Fruit fly (Drosophila melanogaster) whole organism, embryonic: ENCODE results near the gene CG15330.

Source experiments
- Atf-2 ChIP-seq: fragments of 200-800 bp; sonication (Bioruptor generic); optimal IDR thresholded peaks from 2 replicates; lab custom pipeline; 2016; ENCODE audit warnings: missing biosample characterization, missing genetic modification characterization
- Blimp-1 ChIP-seq: fragments of 200-800 bp; sonication (Bioruptor generic); optimal IDR thresholded peaks from 3 replicates; lab custom pipeline; 2018; ENCODE audit warnings: missing biosample characterization, missing genetic modification characterization, mild to moderate bottlenecking, moderate library complexity, missing genetic modification reagents
- BtbVII ChIP-seq: fragments of 200-800 bp; sonication (Bioruptor generic); optimal IDR thresholded peaks from 3 replicates; lab custom pipeline; 2017; ENCODE audit warnings: missing biosample characterization, mild to moderate bottlenecking, missing genetic modification characterization
- C15 ChIP-seq: fragments of 200-800 bp; sonication (Bioruptor generic); IDR thresholded peaks from 3 replicates; pipeline ENCODE4 v1.3.6; 2022; ENCODE audit warnings: missing biosample characterization, missing genetic modification characterization
- CG10274 ChIP-seq: fragments of 200-800 bp; sonication (Bioruptor generic); optimal IDR thresholded peaks from 3 replicates; lab custom pipeline; 2017; ENCODE audit warnings: missing biosample characterization, mild to moderate bottlenecking, missing genetic modification characterization
- CG10431 ChIP-seq: fragments of 200-800 bp; sonication (Bioruptor generic); optimal IDR thresholded peaks from 3 replicates; lab custom pipeline; 2018; ENCODE audit warnings: missing biosample characterization, mild to moderate bottlenecking, missing genetic modification characterization
- CG11085 ChIP-seq: fragments of 200-800 bp; sonication (Bioruptor generic); IDR thresholded peaks from 2 replicates; pipeline ENCODE4 v1.3.6; 2022; ENCODE audit warnings: missing biosample characterization, missing genetic modification characterization
- CG11504 ChIP-seq: fragments of 200-800 bp; sonication (Bioruptor generic); optimal IDR thresholded peaks from 3 replicates; lab custom pipeline; 2019; ENCODE audit warnings: missing biosample characterization, mild to moderate bottlenecking, missing genetic modification characterization, moderate library complexity
- CG12299 ChIP-seq: fragments of 200-800 bp; sonication (Bioruptor generic); optimal IDR thresholded peaks from 2 replicates; lab custom pipeline; 2018; ENCODE audit warnings: missing biosample characterization, mild to moderate bottlenecking, missing genetic modification characterization
- CG12942 ChIP-seq: fragments of 200-800 bp; sonication (Bioruptor generic); optimal IDR thresholded peaks from 3 replicates; lab custom pipeline; 2016; ENCODE audit warnings: missing biosample characterization, missing genetic modification characterization
- CG13296 ChIP-seq: fragments of 200-800 bp; sonication (Bioruptor generic); optimal IDR thresholded peaks from 3 replicates; lab custom pipeline; 2018; ENCODE audit warnings: missing biosample characterization, mild to moderate bottlenecking, missing genetic modification characterization
- CG13894 ChIP-seq: fragments of 200-800 bp; sonication (Bioruptor generic); optimal IDR thresholded peaks from 3 replicates; lab custom pipeline; 2018; ENCODE audit warnings: missing biosample characterization, mild to moderate bottlenecking, missing genetic modification characterization, moderate library complexity
- CG17328 ChIP-seq: fragments of 200-800 bp; sonication (Bioruptor generic); IDR thresholded peaks from 2 replicates; pipeline ENCODE4 v1.3.6; 2022; ENCODE audit warnings: missing biosample characterization, missing genetic modification characterization
- CG17568 ChIP-seq: fragments of 200-800 bp; sonication (Bioruptor generic); optimal IDR thresholded peaks from 2 replicates; lab custom pipeline; 2018; ENCODE audit warnings: missing biosample characterization, mild to moderate bottlenecking, missing genetic modification characterization, moderate library complexity
- CG33213 ChIP-seq: fragments of 200-800 bp; sonication (Bioruptor generic); optimal IDR thresholded peaks from 3 replicates; lab custom pipeline; 2016; ENCODE audit warnings: missing biosample characterization, missing genetic modification characterization
- CG43689 ChIP-seq: fragments of 200-800 bp; sonication (Bioruptor generic); IDR thresholded peaks from 2 replicates; pipeline ENCODE4 v1.3.6; 2022; ENCODE audit warnings: missing biosample characterization, missing genetic modification characterization
- CG5180 ChIP-seq: fragments of 200-800 bp; sonication (Bioruptor generic); optimal IDR thresholded peaks from 3 replicates; lab custom pipeline; 2017; ENCODE audit warnings: missing biosample characterization, missing genetic modification characterization, mild to moderate bottlenecking, moderate library complexity, missing genetic modification reagents
- CG6813 ChIP-seq: fragments of 200-800 bp; sonication (Bioruptor generic); optimal IDR thresholded peaks from 2 replicates; lab custom pipeline; 2017; ENCODE audit warnings: missing biosample characterization, missing genetic modification characterization, mild to moderate bottlenecking, moderate library complexity, missing genetic modification reagents
- CG8478 ChIP-seq: fragments of >200 bp; optimal IDR thresholded peaks from 2 replicates; lab custom pipeline; 2018
- CrebB ChIP-seq: fragments of 200-800 bp; sonication (Bioruptor generic); optimal IDR thresholded peaks from 3 replicates; lab custom pipeline; 2018; ENCODE audit warnings: missing biosample characterization, mild to moderate bottlenecking, missing genetic modification characterization
- D19B ChIP-seq: fragments of 200-800 bp; sonication (Bioruptor generic); optimal IDR thresholded peaks from 2 replicates; lab custom pipeline; 2017; ENCODE audit warnings: missing biosample characterization, mild to moderate bottlenecking, missing genetic modification characterization
- Doc3 ChIP-seq: fragments of 200-800 bp; sonication (Bioruptor generic); IDR thresholded peaks from 3 replicates; pipeline ENCODE4 v1.3.6; 2022; ENCODE audit warnings: missing biosample characterization, missing genetic modification characterization; ENCODE audit not compliant: partially characterized antibody
- H15 ChIP-seq: fragments of 200-800 bp; sonication (Bioruptor generic); IDR thresholded peaks from 3 replicates; pipeline ENCODE4 v1.3.6; 2022; ENCODE audit warnings: missing biosample characterization, missing genetic modification characterization
- H2.0 ChIP-seq: fragments of 200-800 bp; sonication (Bioruptor generic); IDR thresholded peaks from 2 replicates; pipeline ENCODE4 v1.3.6; 2022; ENCODE audit warnings: missing biosample characterization, missing genetic modification characterization
- HLH4C ChIP-seq: fragments of 200-800 bp; sonication (Bioruptor generic); IDR thresholded peaks from 3 replicates; pipeline ENCODE4 v1.3.6; 2022; ENCODE audit warnings: missing biosample characterization, missing genetic modification characterization; ENCODE audit not compliant: partially characterized antibody
- HmgD ChIP-seq: fragments of 200-800 bp; sonication (Bioruptor generic); optimal IDR thresholded peaks from 3 replicates; lab custom pipeline; 2016; ENCODE audit warnings: missing biosample characterization, missing genetic modification characterization
- HmgZ ChIP-seq: fragments of 200-800 bp; sonication (Bioruptor generic); optimal IDR thresholded peaks from 2 replicates; lab custom pipeline; 2018; ENCODE audit warnings: missing biosample characterization, mild to moderate bottlenecking, missing genetic modification characterization
- Hr3 ChIP-seq: fragments of 200-800 bp; sonication (Bioruptor generic); optimal IDR thresholded peaks from 3 replicates; lab custom pipeline; 2016; ENCODE audit warnings: missing biosample characterization, missing genetic modification characterization
- Hr51 ChIP-seq, 2 experiments: fragments of 200-800 bp; sonication (Bioruptor generic); optimal IDR thresholded peaks; 2 replicates in 1 of 2; 3 replicates in 1 of 2; lab custom pipeline; 2016 to 2018; ENCODE audit warnings: missing biosample characterization in 2 of 2, missing genetic modification characterization in 2 of 2, mild to moderate bottlenecking in 1 of 2, moderate library complexity in 1 of 2
- MESR4 ChIP-seq: fragments of 200-800 bp; sonication (Bioruptor generic); optimal IDR thresholded peaks from 2 replicates; lab custom pipeline; 2018; ENCODE audit warnings: missing biosample characterization, mild to moderate bottlenecking, missing genetic modification characterization, moderate library complexity
- Ravus ChIP-seq: fragments of 200-800 bp; sonication (Bioruptor generic); IDR thresholded peaks from 2 replicates; pipeline ENCODE4 v1.3.6; 2022; ENCODE audit warnings: missing biosample characterization, missing genetic modification characterization
- Ssrp ChIP-seq: fragments of 200-800 bp; sonication (Bioruptor generic); optimal IDR thresholded peaks from 2 replicates; lab custom pipeline; 2018; ENCODE audit warnings: missing biosample characterization, mild to moderate bottlenecking, missing genetic modification characterization, moderate library complexity
- TFAM ChIP-seq: fragments of 200-800 bp; sonication (Bioruptor generic); optimal IDR thresholded peaks from 2 replicates; lab custom pipeline; 2017; ENCODE audit warnings: missing biosample characterization, missing genetic modification characterization, inconsistent platforms
- ab ChIP-seq: fragments of 200-800 bp; sonication (Bioruptor generic); optimal IDR thresholded peaks from 2 replicates; lab custom pipeline; 2016; ENCODE audit warnings: missing biosample characterization, missing genetic modification characterization
- al ChIP-seq: fragments of 200-800 bp; sonication (Bioruptor generic); IDR thresholded peaks from 2 replicates; pipeline ENCODE4 v1.3.6; 2022; ENCODE audit warnings: missing biosample characterization, missing genetic modification characterization
- bsh ChIP-seq, 2 experiments: fragments of 200-800 bp; sonication (Bioruptor generic); optimal IDR thresholded peaks; 2 replicates each; lab custom pipeline; 2017 to 2018; ENCODE audit warnings: mild to moderate bottlenecking in 2 of 2, missing biosample characterization in 2 of 2, missing genetic modification characterization in 2 of 2, moderate library complexity in 1 of 2
- crol ChIP-seq: fragments of 200-800 bp; sonication (Bioruptor generic); IDR thresholded peaks from 2 replicates; pipeline ENCODE4 v1.3.6; 2022; ENCODE audit warnings: missing biosample characterization, missing genetic modification characterization
- danr ChIP-seq: fragments of 200-800 bp; sonication (Bioruptor generic); IDR thresholded peaks from 2 replicates; pipeline ENCODE4 v1.3.6; 2022; ENCODE audit warnings: missing biosample characterization, missing genetic modification characterization
- kay ChIP-seq: fragments of 200-800 bp; sonication (Bioruptor generic); optimal IDR thresholded peaks from 2 replicates; lab custom pipeline; 2016; ENCODE audit warnings: missing biosample characterization, missing genetic modification characterization
- klu ChIP-seq: fragments of 200-800 bp; sonication (Bioruptor generic); IDR thresholded peaks from 2 replicates; pipeline ENCODE4 v1.3.6; 2022; ENCODE audit warnings: missing biosample characterization, missing genetic modification characterization
- lmd ChIP-seq: fragments of 200-800 bp; sonication (Bioruptor generic); IDR thresholded peaks from 2 replicates; pipeline ENCODE4 v1.3.6; 2022; ENCODE audit warnings: missing biosample characterization, missing genetic modification characterization
- nom ChIP-seq: fragments of 200-800 bp; sonication (Bioruptor generic); optimal IDR thresholded peaks from 2 replicates; lab custom pipeline; 2017; ENCODE audit warnings: missing biosample characterization, missing genetic modification characterization, mild to moderate bottlenecking, moderate library complexity, missing genetic modification reagents
- odd ChIP-seq: fragments of 200-800 bp; sonication (Bioruptor generic); optimal IDR thresholded peaks from 2 replicates; lab custom pipeline; 2017; ENCODE audit warnings: missing biosample characterization, mild to moderate bottlenecking, missing genetic modification characterization
- onecut ChIP-seq: fragments of 200-800 bp; sonication (Bioruptor generic); IDR thresholded peaks from 2 replicates; pipeline ENCODE4 v1.3.6; 2022; ENCODE audit warnings: missing biosample characterization, missing genetic modification characterization
- otp ChIP-seq: fragments of 200-800 bp; sonication (Bioruptor generic); IDR thresholded peaks from 3 replicates; pipeline ENCODE4, ENCODE4 v1.3.6; 2022; ENCODE audit warnings: missing biosample characterization, missing genetic modification characterization
- pb ChIP-seq: fragments of 200-800 bp; sonication (Bioruptor generic); optimal IDR thresholded peaks from 3 replicates; lab custom pipeline; 2016; ENCODE audit warnings: missing biosample characterization, missing genetic modification characterization
- pfk ChIP-seq: fragments of 200-800 bp; sonication (Bioruptor generic); optimal IDR thresholded peaks from 2 replicates; lab custom pipeline; 2018; ENCODE audit warnings: missing biosample characterization, mild to moderate bottlenecking, missing genetic modification characterization, moderate library complexity
- phol ChIP-seq: fragments of 200-800 bp; sonication (Bioruptor generic); optimal IDR thresholded peaks from 3 replicates; lab custom pipeline; 2018; ENCODE audit warnings: missing biosample characterization, mild to moderate bottlenecking, missing genetic modification characterization, moderate library complexity
- slou ChIP-seq: fragments of 200-800 bp; sonication (Bioruptor generic); optimal IDR thresholded peaks from 3 replicates; lab custom pipeline; 2016; ENCODE audit warnings: missing biosample characterization, missing genetic modification characterization
- sob ChIP-seq: fragments of 200-800 bp; sonication (Bioruptor generic); IDR thresholded peaks from 2 replicates; pipeline ENCODE4 v1.3.6; 2022; ENCODE audit warnings: missing biosample characterization, missing genetic modification characterization
- z ChIP-seq: fragments of 200-800 bp; sonication (Bioruptor generic); IDR thresholded peaks from 3 replicates; pipeline ENCODE4 v1.3.6; 2022; ENCODE audit warnings: missing biosample characterization, missing genetic modification characterization

CG15330 gene

DNA sequence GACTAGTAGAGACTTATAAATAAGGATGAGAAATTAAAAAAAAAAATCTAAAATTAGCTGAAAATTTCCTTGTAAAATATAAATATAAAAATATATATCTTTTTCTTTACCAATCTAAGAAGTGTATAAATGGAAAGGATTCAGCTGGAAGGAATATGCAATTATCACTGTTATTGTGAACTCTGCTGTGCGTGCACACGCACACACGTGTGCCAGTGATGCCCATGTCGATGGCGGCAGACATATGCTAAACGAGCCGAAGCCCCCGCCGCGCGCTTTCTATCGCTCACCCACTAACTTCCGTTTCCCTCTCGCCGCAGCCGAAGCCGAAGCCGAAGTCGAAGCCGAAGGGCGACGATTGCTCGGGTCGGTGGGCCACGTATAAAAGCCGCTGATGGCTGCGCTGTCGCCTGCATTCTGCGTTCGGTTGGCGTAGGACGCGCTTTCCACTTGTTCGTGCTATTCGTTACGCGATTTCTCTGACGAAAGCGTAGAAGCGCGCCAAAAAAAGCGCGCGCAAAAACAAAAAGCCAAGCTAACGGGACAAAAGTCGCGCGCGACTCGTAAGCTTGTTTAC is 39.4 kb downstream of the CG15330 start, which contains the start of gene Tbh (continued):
- TF ChIP-seq CG17568 (GFP tag; lab: Kevin White, UChicago) (no peak), CG6813 (GFP tag; lab: Kevin White, UChicago) (peak; percentile 44), otp (GFP tag; lab: Robert Waterston, UW) (no peak), CG13296 (GFP tag; lab: Kevin White, UChicago) (peak; percentile 29), HmgD (no peak), CG33213 (GFP tag; lab: Kevin White, UChicago) (no peak), pfk (GFP tag; lab: Kevin White, UChicago) (no peak), CG12299 (tag; lab: Kevin White, UChicago) (no peak), lmd (0 out of 2 replicates have a peak, but pooled peaks have one; percentile 15), bsh (GFP tag; optimal IDR thresholded peaks at IDR 0.05; lab: Kevin White, UChicago) (peak in 1 of 2 experiments; percentile 5), Hr3 (GFP tag; lab: Kevin White, UChicago) (no peak), CG11504 (tag; lab: Kevin White, UChicago) (peak; percentile 47), danr (GFP tag; lab: Robert Waterston, UW) (no peak), BtbVII (GFP tag; lab: Kevin White, UChicago) (peak; percentile 11), kay (no peak), HmgZ (tag; lab: Kevin White, UChicago) (no peak), crol (peak; percentile 63), CG10274 (GFP tag; lab: Kevin White, UChicago) (no peak), CG8478 (lab: Kevin White, UChicago) (no peak), H2.0 (no peak), slou (no peak), CG43689 (GFP tag; lab: Robert Waterston, UW) (no peak), odd (GFP tag; lab: Kevin White, UChicago) (peak; percentile 28), H15 (no peak), phol (tag; lab: Kevin White, UChicago) (peak; percentile 15), CG11085 (GFP tag; lab: Robert Waterston, UW) (no peak), sob (GFP tag; lab: Robert Waterston, UW) (no peak), Ravus (GFP tag; lab: Robert Waterston, UW) (no peak), pb (GFP tag; lab: Kevin White, UChicago) (no peak), Ssrp (tag; lab: Kevin White, UChicago) (no peak), HLH4C (GFP tag; lab: Robert Waterston, UW) (0 out of 3 replicates have a peak, but pooled peaks have one; percentile 27), Atf-2 (GFP tag; lab: Kevin White, UChicago) (no peak), Doc3 (no peak), MESR4 (GFP tag; lab: Kevin White, UChicago) (no peak), D19B (GFP tag; lab: Kevin White, UChicago) (no peak), CG5180 (GFP tag; lab: Kevin White, UChicago) (no peak), nom (GFP tag; lab: Kevin White, UChicago) (no peak), CG13894 (peak; percentile 27), al (GFP tag; lab: Robert Waterston, UW) (no peak), CrebB (tag; lab: Kevin White, UChicago) (no peak), Blimp-1 (GFP tag; lab: Kevin White, UChicago) (peak; percentile 16), CG17328 (GFP tag; lab: Robert Waterston, UW) (0 out of 2 replicates have a peak, but pooled peaks have one; percentile 6), CG10431 (GFP tag; lab: Kevin White, UChicago) (no peak), z (GFP tag; lab: Robert Waterston, UW) (no peak), CG12942 (GFP tag; lab: Kevin White, UChicago) (no peak), klu (GFP tag; lab: Robert Waterston, UW) (no peak), Hr51 (GFP tag; optimal IDR thresholded peaks at IDR 0.05; lab: Kevin White, UChicago) (peak in 1 of 2 experiments; percentile 32), ab (GFP tag; lab: Kevin White, UChicago) (no peak), onecut (no peak; the same call in 1 of the 2 replicates), TFAM (GFP tag; lab: Kevin White, UChicago) (no peak), C15 (no peak)
